Worm (Caenorhabditis elegans): Measurements from ENCODE around the gene sna-2.

- no peak for TF ChIP-seq him-1 (tag; optimal IDR thresholded peaks at IDR 0.05)
- no peak for TF ChIP-seq dao-5 (tag; optimal IDR thresholded peaks at IDR 0.05)
Observed at ce11 chrIV:9815432-9815831, 38.0 kb upstream of the sna-2 start, which contains the start of gene egl-20.
